Worm (Caenorhabditis elegans) whole organism, late embryonic: Measurements from ENCODE around the gene F09G8.10.

Experiments
- ama-1 ChIP-seq: fragments of 150-350 bp; optimal IDR thresholded peaks from 2 replicates; lab custom pipeline; 2014
- pha-4 ChIP-seq: fragments of 150-350 bp; optimal IDR thresholded peaks from 2 replicates; lab custom pipeline; 2018; ENCODE audit warnings: missing biosample characterization, missing genetic modification reagents, missing genetic modification characterization

- no peak for TF ChIP-seq pha-4
- TF ChIP-seq ama-1 (lab: Kevin White, UChicago): no peak
Measured at ce11 chrIII:8321225-8321624, 49.2 kb upstream of the F09G8.10 start.
